Fruit fly (Drosophila melanogaster) whole organism, prepupa: ENCODE results near the gene CG4768.

Experiments
- CG10631 ChIP-seq: fragments of 200-800 bp; sonication (Bioruptor generic); optimal IDR thresholded peaks from 2 replicates; lab custom pipeline; 2016; ENCODE audit warnings: missing biosample characterization, missing genetic modification characterization
- CG10669 ChIP-seq: fragments of 200-800 bp; sonication (Bioruptor generic); optimal IDR thresholded peaks from 3 replicates; lab custom pipeline; 2018; ENCODE audit warnings: missing biosample characterization, mild to moderate bottlenecking, missing genetic modification characterization, moderate library complexity
- CG11294 ChIP-seq: fragments of 200-800 bp; sonication (Bioruptor generic); IDR thresholded peaks from 2 replicates; pipeline ENCODE4 v1.3.6; 2022; ENCODE audit warnings: missing biosample characterization, missing genetic modification characterization
- CG11762 ChIP-seq: fragments of 200-800 bp; sonication (Bioruptor generic); optimal IDR thresholded peaks from 3 replicates; lab custom pipeline; 2016; ENCODE audit warnings: missing biosample characterization, missing genetic modification characterization; ENCODE audit not compliant: insufficient read depth
- CG11902 ChIP-seq: fragments of 200-800 bp; sonication (Bioruptor generic); optimal IDR thresholded peaks from 3 replicates; lab custom pipeline; 2016; ENCODE audit warnings: missing biosample characterization, missing genetic modification characterization
- CG15336 ChIP-seq: fragments of 200-800 bp; sonication (Bioruptor generic); IDR thresholded peaks from 2 replicates; pipeline ENCODE4 v1.3.6; 2022; ENCODE audit warnings: missing biosample characterization, missing genetic modification characterization
- CG1621 ChIP-seq: fragments of 200-800 bp; sonication (Bioruptor generic); optimal IDR thresholded peaks from 3 replicates; lab custom pipeline; 2018; ENCODE audit warnings: missing biosample characterization, mild to moderate bottlenecking, missing genetic modification characterization
- CG16779 ChIP-seq: fragments of 200-800 bp; sonication (Bioruptor generic); optimal IDR thresholded peaks from 3 replicates; lab custom pipeline; 2017; ENCODE audit warnings: missing biosample characterization, mild to moderate bottlenecking, missing genetic modification characterization
- CG3032 ChIP-seq: fragments of 200-800 bp; optimal IDR thresholded peaks from 2 replicates; lab custom pipeline; 2019; ENCODE audit warnings: missing biosample characterization, mild to moderate bottlenecking, missing genetic modification characterization, moderate library complexity
- CG31627 ChIP-seq: fragments of 200-800 bp; sonication (Bioruptor generic); optimal IDR thresholded peaks from 3 replicates; lab custom pipeline; 2016; ENCODE audit warnings: missing biosample characterization, missing genetic modification characterization
- CG32006 ChIP-seq: fragments of 200-800 bp; sonication (Bioruptor generic); optimal IDR thresholded peaks from 3 replicates; lab custom pipeline; 2017; ENCODE audit warnings: missing biosample characterization, mild to moderate bottlenecking, missing genetic modification characterization
- CG34406 ChIP-seq: fragments of 200-800 bp; sonication (Bioruptor generic); optimal IDR thresholded peaks from 3 replicates; lab custom pipeline; 2016; ENCODE audit warnings: missing biosample characterization, missing genetic modification characterization
- CG3919 ChIP-seq: fragments of 200-800 bp; sonication (Bioruptor generic); optimal IDR thresholded peaks from 3 replicates; lab custom pipeline; 2016; ENCODE audit warnings: missing biosample characterization, missing genetic modification characterization
- CG6163 ChIP-seq: fragments of 200-800 bp; sonication (Bioruptor generic); IDR thresholded peaks from 3 replicates; pipeline ENCODE4 v1.3.6; 2022; ENCODE audit warnings: missing biosample characterization, missing genetic modification characterization
- CG6792 ChIP-seq: fragments of 200-800 bp; sonication (Bioruptor generic); optimal IDR thresholded peaks from 3 replicates; lab custom pipeline; 2016; ENCODE audit warnings: missing biosample characterization, missing genetic modification characterization
- CG6854 ChIP-seq: fragments of 200-800 bp; sonication (Bioruptor generic); optimal IDR thresholded peaks from 2 replicates; lab custom pipeline; 2017; ENCODE audit warnings: missing biosample characterization, mild to moderate bottlenecking, missing genetic modification characterization
- CG8119 ChIP-seq: fragments of 200-800 bp; sonication (Bioruptor generic); IDR thresholded peaks from 3 replicates; pipeline ENCODE4 v1.3.6; 2022; ENCODE audit warnings: missing biosample characterization, missing genetic modification characterization
- CG8319 ChIP-seq: fragments of 200-800 bp; sonication (Bioruptor generic); optimal IDR thresholded peaks from 3 replicates; lab custom pipeline; 2016; ENCODE audit warnings: missing biosample characterization, missing genetic modification characterization
- CG8632 ChIP-seq: fragments of 200-800 bp; sonication (Bioruptor generic); optimal IDR thresholded peaks from 3 replicates; lab custom pipeline; 2016; ENCODE audit warnings: missing biosample characterization, missing genetic modification characterization
- Eip75B ChIP-seq: fragments of 200-800 bp; sonication (Bioruptor generic); optimal IDR thresholded peaks from 3 replicates; lab custom pipeline; 2016; ENCODE audit warnings: missing biosample characterization, missing genetic modification characterization
- Eip78C ChIP-seq: fragments of 200-800 bp; sonication (Bioruptor generic); peaks from one replicate; lab custom pipeline; 2016; ENCODE audit warnings: missing biosample characterization, missing genetic modification characterization
- Ets21C ChIP-seq: fragments of 200-800 bp; sonication (Bioruptor generic); optimal IDR thresholded peaks from 3 replicates; lab custom pipeline; 2016; ENCODE audit warnings: missing biosample characterization, missing genetic modification characterization
- Ets96B ChIP-seq: fragments of 200-800 bp; optimal IDR thresholded peaks from 2 replicates; lab custom pipeline; 2019; ENCODE audit warnings: missing biosample characterization, mild to moderate bottlenecking, missing genetic modification characterization, moderate library complexity
- Gug ChIP-seq: fragments of 200-800 bp; sonication (Bioruptor generic); IDR thresholded peaks from 2 replicates; pipeline ENCODE4 v1.3.6; 2022; ENCODE audit warnings: missing biosample characterization, missing genetic modification characterization
- Hr39 ChIP-seq: fragments of 200-800 bp; sonication (Bioruptor generic); optimal IDR thresholded peaks from 2 replicates; lab custom pipeline; 2016; ENCODE audit warnings: missing biosample characterization, missing genetic modification characterization
- Met ChIP-seq: fragments of 200-800 bp; sonication (Bioruptor generic); optimal IDR thresholded peaks from 3 replicates; lab custom pipeline; 2016; ENCODE audit warnings: missing biosample characterization, missing genetic modification characterization
- OdsH ChIP-seq: fragments of 200-800 bp; sonication (Bioruptor generic); optimal IDR thresholded peaks from 3 replicates; lab custom pipeline; 2016; ENCODE audit warnings: missing biosample characterization, missing genetic modification characterization
- Smox ChIP-seq: fragments of 200-800 bp; sonication (Bioruptor generic); optimal IDR thresholded peaks from 3 replicates; lab custom pipeline; 2016; ENCODE audit warnings: missing biosample characterization, missing genetic modification characterization
- Sox102F ChIP-seq: fragments of 200-800 bp; sonication (Bioruptor generic); optimal IDR thresholded peaks from 2 replicates; lab custom pipeline; 2016; ENCODE audit warnings: missing biosample characterization, mild to moderate bottlenecking, missing genetic modification characterization
- Sox14 ChIP-seq: fragments of 200-800 bp; sonication (Bioruptor generic); optimal IDR thresholded peaks from 3 replicates; lab custom pipeline; 2016; ENCODE audit warnings: missing biosample characterization, missing genetic modification characterization
- Sox15 ChIP-seq: fragments of 200-800 bp; sonication (Bioruptor generic); optimal IDR thresholded peaks from 3 replicates; lab custom pipeline; 2016; ENCODE audit warnings: missing biosample characterization, missing genetic modification characterization
- achi ChIP-seq: fragments of 200-800 bp; sonication (Bioruptor generic); optimal IDR thresholded peaks from 3 replicates; lab custom pipeline; 2016; ENCODE audit warnings: missing biosample characterization, missing genetic modification characterization
- acj6 ChIP-seq: fragments of 200-800 bp; sonication (Bioruptor generic); optimal IDR thresholded peaks from 3 replicates; lab custom pipeline; 2016; ENCODE audit warnings: missing biosample characterization, missing genetic modification characterization
- cyc ChIP-seq: fragments of 200-800 bp; sonication (Bioruptor generic); optimal IDR thresholded peaks from 3 replicates; lab custom pipeline; 2016; ENCODE audit warnings: missing biosample characterization, missing genetic modification characterization
- dsx ChIP-seq: fragments of 200-800 bp; optimal IDR thresholded peaks from 3 replicates; lab custom pipeline; 2019; ENCODE audit warnings: missing biosample characterization, mild to moderate bottlenecking, missing genetic modification characterization, moderate library complexity; ENCODE audit not compliant: poor library complexity, severe bottlenecking
- eg ChIP-seq: fragments of 200-800 bp; sonication (Bioruptor generic); IDR thresholded peaks from 3 replicates; pipeline ENCODE4 v1.3.6; 2022; ENCODE audit warnings: missing biosample characterization, missing genetic modification characterization
- esn ChIP-seq: fragments of 200-800 bp; sonication (Bioruptor generic); optimal IDR thresholded peaks from 2 replicates; lab custom pipeline; 2016; ENCODE audit warnings: missing biosample characterization, mild to moderate bottlenecking, missing genetic modification characterization, moderate library complexity
- fd59A ChIP-seq: fragments of 200-800 bp; sonication (Bioruptor generic); optimal IDR thresholded peaks from 2 replicates; lab custom pipeline; 2017; ENCODE audit warnings: missing biosample characterization, mild to moderate bottlenecking, missing genetic modification characterization, missing genetic modification reagents
- fkh ChIP-seq: fragments of 200-800 bp; sonication (Bioruptor generic); optimal IDR thresholded peaks from 3 replicates; lab custom pipeline; 2017; ENCODE audit warnings: missing biosample characterization, mild to moderate bottlenecking, missing genetic modification characterization, moderate library complexity
- lz ChIP-seq: fragments of 200-800 bp; sonication (Bioruptor generic); optimal IDR thresholded peaks from 3 replicates; lab custom pipeline; 2016; ENCODE audit warnings: missing biosample characterization, missing genetic modification characterization
- net ChIP-seq: fragments of 200-800 bp; sonication (Bioruptor generic); optimal IDR thresholded peaks from 3 replicates; lab custom pipeline; 2016; ENCODE audit warnings: missing biosample characterization, missing genetic modification characterization
- pdm3 ChIP-seq: fragments of 200-800 bp; sonication (Bioruptor generic); optimal IDR thresholded peaks from 3 replicates; lab custom pipeline; 2016; ENCODE audit warnings: missing biosample characterization, missing genetic modification characterization
- salr ChIP-seq, 2 experiments: fragments of 200-800 bp; sonication (Bioruptor generic); optimal IDR thresholded peaks; 3 replicates each; lab custom pipeline; 2016 to 2018; ENCODE audit warnings: missing biosample characterization in 2 of 2, missing genetic modification characterization in 2 of 2, mild to moderate bottlenecking in 1 of 2
- ss ChIP-seq, 2 experiments: fragments of 200-800 bp; sonication (Bioruptor generic); optimal IDR thresholded peaks; 2 replicates in 1 of 2; 3 replicates in 1 of 2; lab custom pipeline; 2017 to 2018; ENCODE audit warnings: mild to moderate bottlenecking in 2 of 2, missing biosample characterization in 2 of 2, missing genetic modification characterization in 2 of 2, moderate library complexity in 1 of 2
- svp ChIP-seq: fragments of 200-800 bp; sonication (Bioruptor generic); peaks from one replicate; lab custom pipeline; 2016; ENCODE audit warnings: missing biosample characterization, missing genetic modification characterization
- topi ChIP-seq: fragments of 200-800 bp; sonication (Bioruptor generic); optimal IDR thresholded peaks from 3 replicates; lab custom pipeline; 2016; ENCODE audit warnings: missing biosample characterization, missing genetic modification characterization
- vri ChIP-seq: fragments of 200-800 bp; sonication (Bioruptor generic); optimal IDR thresholded peaks from 3 replicates; lab custom pipeline; 2016; ENCODE audit warnings: missing biosample characterization, mild to moderate bottlenecking, missing genetic modification characterization

CG4768 gene

dm6 chrX:16808654-16809053 is 16.7 kb downstream of the CG4768 start:
- no peak for TF ChIP-seq ss (GFP tag; optimal IDR thresholded peaks at IDR 0.05; lab: Kevin White, UChicago)
- no peak for TF ChIP-seq net (GFP tag; lab: Kevin White, UChicago)
- TF ChIP-seq Eip78C, result peak; percentile 29

DNA sequence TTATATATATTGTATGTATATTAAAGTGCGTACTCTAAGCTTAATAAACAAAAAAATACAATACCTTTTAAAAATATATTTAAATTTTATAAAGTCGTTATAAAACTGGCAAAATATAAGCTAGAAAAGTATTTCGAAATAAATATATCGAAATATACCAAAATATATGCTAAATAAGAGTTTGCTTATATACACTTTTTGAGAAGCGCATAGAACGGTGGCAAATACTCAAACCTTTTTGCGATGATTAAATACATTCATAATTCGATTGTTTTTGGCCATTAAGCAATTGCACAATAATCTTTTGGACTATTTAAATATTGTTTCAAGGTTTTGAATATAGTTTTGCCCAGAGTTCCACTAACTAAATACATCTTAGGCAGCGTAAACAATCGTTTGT is 17.2 kb downstream of the CG4768 start:
- no peak for TF ChIP-seq CG34406 (GFP tag; lab: Kevin White, UChicago)

- TF ChIP-seq CG31627 (peak; percentile 58), OdsH (GFP tag; lab: Kevin White, UChicago) (peak; percentile 48), CG3032 (tag; lab: Kevin White, UChicago) (peak; percentile 21), CG11294 (no peak), CG8319 (GFP tag; lab: Kevin White, UChicago) (peak; percentile 19), CG11762 (GFP tag; lab: Kevin White, UChicago) (peak; percentile 5), fd59A (GFP tag; lab: Kevin White, UChicago) (no peak), CG1621 (tag; lab: Kevin White, UChicago) (peak; percentile 19), acj6 (GFP tag; lab: Kevin White, UChicago) (peak; percentile 36), Sox102F (GFP tag; lab: Kevin White, UChicago) (peak; percentile 26), CG15336 (GFP tag; lab: Robert Waterston, UW) (peak; percentile 67; the same call in 1 of the 2 replicates), net (GFP tag; lab: Kevin White, UChicago) (peak; percentile 18), CG10631 (peak; percentile 38), Smox (GFP tag; lab: Kevin White, UChicago) (no peak), Ets21C (GFP tag; lab: Kevin White, UChicago) (peak; percentile 3), CG6163 (GFP tag; lab: Robert Waterston, UW) (peak; percentile 77), CG6792 (peak; percentile 25), CG32006 (GFP tag; lab: Kevin White, UChicago) (peak; percentile 58), CG34406 (GFP tag; lab: Kevin White, UChicago) (peak; percentile 29), eg (GFP tag; lab: Robert Waterston, UW) (peak; percentile 79), svp (GFP tag; lab: Kevin White, UChicago) (peak; percentile 65), CG10669 (GFP tag; lab: Kevin White, UChicago) (peak; percentile 55), CG8119 (GFP tag; lab: Robert Waterston, UW) (no peak), vri (no peak), CG11902 (GFP tag; lab: Kevin White, UChicago) (peak; percentile 43), Sox14 (GFP tag; lab: Kevin White, UChicago) (peak; percentile 23), lz (peak; percentile 42), CG6854 (no peak), Eip78C (peak; percentile 85), Eip75B (GFP tag; lab: Kevin White, UChicago) (no peak), ss (GFP tag; optimal IDR thresholded peaks at IDR 0.05; lab: Kevin White, UChicago) (no peak), Sox15 (GFP tag; lab: Kevin White, UChicago) (peak; percentile 18), Met (GFP tag; lab: Kevin White, UChicago) (peak; percentile 23), esn (peak; percentile 45), pdm3 (GFP tag; lab: Kevin White, UChicago) (peak; percentile 50), fkh (peak; percentile 39), achi (GFP tag; lab: Kevin White, UChicago) (peak; percentile 35), cyc (peak; percentile 63), CG8632 (peak; percentile 31), CG3919 (GFP tag; lab: Kevin White, UChicago) (peak; percentile 65), CG16779 (no peak), salr (GFP tag; optimal IDR thresholded peaks at IDR 0.05; lab: Kevin White, UChicago) (no peak), Ets96B (tag; lab: Kevin White, UChicago) (peak; percentile 45), Gug (GFP tag; lab: Robert Waterston, UW) (peak; percentile 62), dsx (GFP tag; lab: Kevin White, UChicago) (peak; percentile 14), Hr39 (GFP tag; lab: Kevin White, UChicago) (peak; percentile 53), topi (peak; percentile 64)
These were observed 19.4 kb downstream of the CG4768 start, which contains the start of gene CG4829 for dm6 chrX:16811213-16811749. Gene CG4829, plus strand, starts transcription at chrX:16811699.
